Worm (Caenorhabditis elegans) whole organism, L1 larva: Measurements from ENCODE around the gene gpx-2.
A peak's percentile ranks its signal among the peaks of the same experiment; 100 is the strongest.

Experiments used
- C04F5.9 ChIP-seq: sonication (generic microtip); optimal IDR thresholded peaks from 2 replicates; lab custom pipeline; 2016; ENCODE audit warnings: missing genetic modification characterization, missing compliant biosample characterization
- Y116A8C.19 ChIP-seq: sonication (generic microtip); optimal IDR thresholded peaks from 2 replicates; lab custom pipeline; 2016; ENCODE audit warnings: missing compliant biosample characterization, missing genetic modification characterization, borderline replicate concordance
- aha-1 ChIP-seq: fragments of 150-350 bp; optimal IDR thresholded peaks from 2 replicates; lab custom pipeline; 2014; ENCODE audit warnings: missing biosample characterization, missing genetic modification characterization
- alr-1 ChIP-seq: fragments of 200-800 bp; sonication (Bioruptor generic); optimal IDR thresholded peaks from 2 replicates; lab custom pipeline; 2018; ENCODE audit warnings: borderline replicate concordance, mild to moderate bottlenecking, missing genetic modification characterization, missing compliant biosample characterization
- blmp-1 ChIP-seq: fragments of 150-350 bp; optimal IDR thresholded peaks from 2 replicates; lab custom pipeline; 2014; ENCODE audit warnings: missing biosample characterization, missing genetic modification characterization
- ceh-63 ChIP-seq: fragments of 200-800 bp; sonication (Bioruptor generic); optimal IDR thresholded peaks from 2 replicates; lab custom pipeline; 2018; ENCODE audit warnings: mild to moderate bottlenecking, missing genetic modification characterization, missing compliant biosample characterization
- ceh-8 ChIP-seq: fragments of 200-800 bp; sonication (Bioruptor generic); optimal IDR thresholded peaks from 2 replicates; lab custom pipeline; 2018; ENCODE audit warnings: mild to moderate bottlenecking, missing genetic modification characterization, moderate library complexity, missing compliant biosample characterization
- ceh-82 ChIP-seq, 3 experiments: fragments of 150-350 bp in 1 of 3; sonication (generic microtip) in 2 of 3; optimal IDR thresholded peaks; 2 replicates each; lab custom pipeline; 2014 to 2017; ENCODE audit warnings: missing biosample characterization in 3 of 3, missing genetic modification characterization in 3 of 3
- ceh-90 ChIP-seq: sonication (generic microtip); optimal IDR thresholded peaks from 2 replicates; lab custom pipeline; 2016; ENCODE audit warnings: missing genetic modification characterization, missing compliant biosample characterization
- dpl-1 ChIP-seq, 3 experiments: fragments of 150-350 bp in 2 of 3; sonication (generic microtip) in 1 of 3; optimal IDR thresholded peaks; 2 replicates each; lab custom pipeline; 2014 to 2017; ENCODE audit warnings: missing biosample characterization in 3 of 3, missing genetic modification characterization in 3 of 3, missing genetic modification reagents in 3 of 3
- dsc-1 ChIP-seq: sonication (generic microtip); optimal IDR thresholded peaks from 2 replicates; lab custom pipeline; 2016; ENCODE audit warnings: mild to moderate bottlenecking, missing genetic modification characterization, missing compliant biosample characterization
- efl-1 ChIP-seq, 4 experiments: fragments of 150-350 bp; optimal IDR thresholded peaks in 3 of 4; peaks in 1 of 4; 1 replicate in 1 of 4; 2 replicates in 3 of 4; lab custom pipeline; 2014; ENCODE audit warnings: missing biosample characterization in 2 of 4, missing genetic modification characterization in 2 of 4, missing genetic modification reagents in 2 of 4
- efl-3 ChIP-seq: fragments of 200-800 bp; sonication (Bioruptor generic); optimal IDR thresholded peaks from 2 replicates; lab custom pipeline; 2018; ENCODE audit warnings: mild to moderate bottlenecking, missing genetic modification characterization, missing compliant biosample characterization
- egl-13 ChIP-seq: sonication (generic microtip); optimal IDR thresholded peaks from 2 replicates; lab custom pipeline; 2016; ENCODE audit warnings: missing genotype, missing genetic modification reagents, missing genetic modification characterization, missing compliant biosample characterization
- elt-2 ChIP-seq: sonication (generic microtip); optimal IDR thresholded peaks from 2 replicates; lab custom pipeline; 2016; ENCODE audit warnings: missing genetic modification characterization, mild to moderate bottlenecking, inconsistent platforms, missing compliant biosample characterization, missing genetic modification reagents
- elt-3 ChIP-seq, 6 experiments: fragments of 150-350 bp in 1 of 6; sonication (generic microtip); optimal IDR thresholded peaks; 2 replicates each; lab custom pipeline; 2017 to 2018; ENCODE audit warnings: missing biosample characterization in 6 of 6, missing genetic modification characterization in 6 of 6, inconsistent platforms in 1 of 6
- fkh-10 ChIP-seq: sonication (generic microtip); optimal IDR thresholded peaks from 2 replicates; lab custom pipeline; 2017; ENCODE audit warnings: missing biosample characterization, missing genetic modification reagents, missing genetic modification characterization
- fkh-8 ChIP-seq: sonication (generic microtip); optimal IDR thresholded peaks from 2 replicates; lab custom pipeline; 2016; ENCODE audit warnings: mild to moderate bottlenecking, missing genetic modification characterization, missing compliant biosample characterization
- fos-1 ChIP-seq: fragments of 150-350 bp; optimal IDR thresholded peaks from 2 replicates; lab custom pipeline; 2014; ENCODE audit warnings: missing biosample characterization, missing genetic modification characterization
- hlh-17 ChIP-seq: fragments of 200-800 bp; sonication (Bioruptor generic); optimal IDR thresholded peaks from 2 replicates; lab custom pipeline; 2018; ENCODE audit warnings: missing genetic modification characterization, mild to moderate bottlenecking, missing compliant biosample characterization, moderate library complexity, borderline replicate concordance
- irx-1 ChIP-seq: sonication (generic microtip); optimal IDR thresholded peaks from 2 replicates; lab custom pipeline; 2016; ENCODE audit warnings: missing genetic modification characterization, missing compliant biosample characterization
- jun-1 ChIP-seq: fragments of 150-350 bp; optimal IDR thresholded peaks from 2 replicates; lab custom pipeline; 2014; ENCODE audit warnings: missing biosample characterization, missing genetic modification reagents, missing genetic modification characterization
- lin-13 ChIP-seq: fragments of 150-350 bp; optimal IDR thresholded peaks from 2 replicates; lab custom pipeline; 2014; ENCODE audit warnings: missing biosample characterization, missing genetic modification reagents, missing genetic modification characterization
- mdl-1 ChIP-seq, 2 experiments: fragments of 150-350 bp; optimal IDR thresholded peaks; 2 replicates each; lab custom pipeline; 2014 to 2017; ENCODE audit warnings: missing biosample characterization in 2 of 2, missing genetic modification characterization in 2 of 2, inconsistent platforms in 1 of 2
- nhr-20 ChIP-seq: sonication (generic microtip); optimal IDR thresholded peaks from 2 replicates; lab custom pipeline; 2016; ENCODE audit warnings: mild to moderate bottlenecking, missing genetic modification characterization, missing compliant biosample characterization
- nhr-237 ChIP-seq: fragments of 150-350 bp; optimal IDR thresholded peaks from 2 replicates; lab custom pipeline; 2014; ENCODE audit warnings: missing biosample characterization, missing genetic modification characterization
- nhr-28 ChIP-seq: fragments of 150-350 bp; optimal IDR thresholded peaks from 2 replicates; lab custom pipeline; 2014; ENCODE audit warnings: missing biosample characterization, missing genetic modification characterization
- nhr-47 ChIP-seq: sonication (generic microtip); optimal IDR thresholded peaks from 2 replicates; lab custom pipeline; 2016; ENCODE audit warnings: mild to moderate bottlenecking, missing genetic modification characterization, moderate library complexity, missing compliant biosample characterization
- nhr-76 ChIP-seq: sonication (generic microtip); optimal IDR thresholded peaks from 2 replicates; lab custom pipeline; 2017; ENCODE audit warnings: missing biosample characterization, missing genetic modification characterization
- nhr-77 ChIP-seq: fragments of 150-350 bp; optimal IDR thresholded peaks from 2 replicates; lab custom pipeline; 2014; ENCODE audit warnings: missing biosample characterization, missing genetic modification characterization
- nhr-85 ChIP-seq: sonication (generic microtip); peaks from one replicate; lab custom pipeline; 2016; ENCODE audit warnings: missing genetic modification characterization, inconsistent platforms, missing compliant biosample characterization
- nhr-90 ChIP-seq: sonication (generic microtip); optimal IDR thresholded peaks from 2 replicates; lab custom pipeline; 2016; ENCODE audit warnings: mild to moderate bottlenecking, missing genetic modification characterization, missing compliant biosample characterization; ENCODE audit not compliant: poor library complexity
- skn-1 ChIP-seq: fragments of 150-350 bp; optimal IDR thresholded peaks from 2 replicates; lab custom pipeline; 2014; ENCODE audit warnings: missing biosample characterization, missing genetic modification characterization
- snpc-4 ChIP-seq: fragments of 150-350 bp; optimal IDR thresholded peaks from 2 replicates; lab custom pipeline; 2014; ENCODE audit warnings: missing biosample characterization, missing genetic modification characterization
- snu-23 ChIP-seq: sonication (generic microtip); optimal IDR thresholded peaks from 2 replicates; lab custom pipeline; 2016; ENCODE audit warnings: missing genetic modification characterization, missing compliant biosample characterization
- sptf-1 ChIP-seq: fragments of 150-350 bp; optimal IDR thresholded peaks from 2 replicates; lab custom pipeline; 2014; ENCODE audit warnings: missing biosample characterization, missing genetic modification characterization
- sup-37 ChIP-seq: fragments of 200-800 bp; sonication (Bioruptor generic); optimal IDR thresholded peaks from 2 replicates; lab custom pipeline; 2018; ENCODE audit warnings: mild to moderate bottlenecking, missing genetic modification characterization, missing compliant biosample characterization
- tbx-2 ChIP-seq: sonication (generic microtip); optimal IDR thresholded peaks from 2 replicates; lab custom pipeline; 2016; ENCODE audit warnings: missing genetic modification characterization, missing compliant biosample characterization
- unc-86 ChIP-seq: sonication (generic microtip); optimal IDR thresholded peaks from 2 replicates; lab custom pipeline; 2016; ENCODE audit warnings: missing genetic modification characterization, missing compliant biosample characterization
- unc-98 ChIP-seq: fragments of 200-800 bp; sonication (Bioruptor generic); IDR thresholded peaks from 2 replicates; pipeline ENCODE4 v1.3.6; 2022; ENCODE audit warnings: missing genetic modification characterization, missing compliant biosample characterization
- xbp-1 ChIP-seq: sonication (generic microtip); optimal IDR thresholded peaks from 2 replicates; lab custom pipeline; 2016; ENCODE audit warnings: missing genetic modification characterization, missing compliant biosample characterization
- zip-4 ChIP-seq: fragments of 200-800 bp; sonication (Bioruptor generic); optimal IDR thresholded peaks from 2 replicates; lab custom pipeline; 2018; ENCODE audit warnings: mild to moderate bottlenecking, missing genetic modification characterization, moderate library complexity, missing compliant biosample characterization
- ztf-4 ChIP-seq: fragments of 150-350 bp; optimal IDR thresholded peaks from 2 replicates; lab custom pipeline; 2014; ENCODE audit warnings: missing biosample characterization, missing genetic modification characterization

gpx-2 gene

DNA sequence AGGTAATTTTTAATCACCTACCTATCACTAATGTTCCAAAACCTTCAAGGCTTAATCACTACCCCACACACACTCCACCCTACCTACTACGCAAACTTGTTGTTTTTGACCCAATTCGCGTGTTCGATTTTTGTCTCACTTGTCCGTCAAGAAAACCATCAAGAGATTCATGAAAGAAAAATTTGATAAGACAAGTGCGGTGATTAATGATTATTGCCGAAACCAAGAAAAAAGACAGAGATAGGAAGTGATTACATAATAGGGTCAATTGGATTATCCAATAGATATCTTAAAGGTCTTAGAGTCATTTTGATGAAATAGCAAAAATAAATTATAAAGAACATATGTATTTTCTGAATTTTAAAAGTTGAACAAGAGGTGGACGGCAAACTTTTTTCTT is 22.3 kb upstream of the gpx-2 start:
- TF ChIP-seq elt-3 (tag; optimal IDR thresholded peaks at IDR 0.05; lab: Kevin White, UChicago) (peak in 1 of 6 experiments; percentile 35), ceh-63 (GFP tag; lab: Kevin White, UChicago) (no peak), blmp-1 (tag; lab: Kevin White, UChicago) (peak; percentile 86), Y116A8C.19 (tag; lab: Kevin White, UChicago) (no peak), hlh-17 (GFP tag; lab: Kevin White, UChicago) (no peak)

DNA sequence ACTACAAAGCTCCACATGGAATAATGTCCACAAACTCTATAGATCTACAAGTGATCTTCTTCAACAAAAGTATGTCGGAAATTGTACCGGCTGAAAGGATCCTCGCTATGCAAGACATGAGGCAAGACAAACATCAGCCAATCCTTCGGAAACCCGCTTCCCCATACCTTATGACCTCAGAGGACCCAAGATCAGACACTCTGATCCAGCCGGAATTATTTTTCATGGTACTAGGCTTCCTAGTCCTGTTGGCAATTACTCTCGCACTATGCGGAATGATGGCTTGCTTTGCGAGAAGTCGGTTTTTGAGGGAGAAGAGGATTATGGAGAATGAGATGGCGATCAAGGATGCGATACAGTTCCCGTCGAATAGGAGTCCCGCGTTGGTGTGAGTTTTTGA is 16.7 kb upstream of the gpx-2 start:
- TF ChIP-seq efl-1 (optimal IDR thresholded peaks at IDR 0.05; lab: Kevin White, UChicago), result no peak
- TF ChIP-seq efl-1 (GFP tag; optimal IDR thresholded peaks at IDR 0.05 in 1 of 2; lab: Kevin White, UChicago), result peak in 1 of 2 experiments; percentile 76
- TF ChIP-seq egl-13 (tag; lab: Kevin White, UChicago), result no peak

DNA sequence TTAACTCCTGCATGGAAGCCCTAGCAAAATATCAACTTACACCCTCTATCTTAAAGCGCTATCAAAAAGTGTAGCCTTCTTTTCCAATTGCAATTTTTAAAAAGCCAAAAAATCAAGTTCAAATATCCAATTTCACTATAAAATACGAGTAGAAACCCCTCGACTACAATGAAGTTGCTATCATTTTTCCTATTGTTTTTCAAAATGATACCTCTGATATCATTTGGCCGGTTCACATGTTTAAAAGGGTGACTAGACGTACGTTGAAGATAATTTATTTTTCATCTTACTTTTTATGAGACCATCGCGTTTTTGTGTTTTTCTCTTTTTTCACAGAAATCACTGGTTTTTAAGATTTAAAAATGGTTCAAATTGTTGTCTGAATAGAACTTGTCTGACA is 15.1 kb upstream of the gpx-2 start, which contains the start of gene R05H10.1:
TSS of gene R05H10.1 (plus strand) at position 334 of the 400 bp plus-strand sequence.
- TF ChIP-seq ceh-90 (tag; lab: Kevin White, UChicago) (no peak), unc-98 (GFP tag; lab: Robert Waterston, UW) (no peak), dpl-1 (GFP tag; optimal IDR thresholded peaks at IDR 0.05; lab: Kevin White, UChicago) (no peak), nhr-85 (no peak), nhr-20 (tag; lab: Kevin White, UChicago) (peak; percentile 79), skn-1 (tag; lab: Kevin White, UChicago) (no peak), C04F5.9 (tag; lab: Kevin White, UChicago) (no peak), unc-86 (tag; lab: Kevin White, UChicago) (no peak), tbx-2 (tag; lab: Kevin White, UChicago) (no peak), ceh-8 (GFP tag; lab: Kevin White, UChicago) (no peak), ceh-82 (tag; optimal IDR thresholded peaks at IDR 0.05; lab: Kevin White, UChicago) (no peak), elt-3 (tag; optimal IDR thresholded peaks at IDR 0.05; lab: Kevin White, UChicago) (peak in 2 of 6 experiments; percentile 2 to 33)
- TF ChIP-seq, all 84 proteins: peak for 2

DNA sequence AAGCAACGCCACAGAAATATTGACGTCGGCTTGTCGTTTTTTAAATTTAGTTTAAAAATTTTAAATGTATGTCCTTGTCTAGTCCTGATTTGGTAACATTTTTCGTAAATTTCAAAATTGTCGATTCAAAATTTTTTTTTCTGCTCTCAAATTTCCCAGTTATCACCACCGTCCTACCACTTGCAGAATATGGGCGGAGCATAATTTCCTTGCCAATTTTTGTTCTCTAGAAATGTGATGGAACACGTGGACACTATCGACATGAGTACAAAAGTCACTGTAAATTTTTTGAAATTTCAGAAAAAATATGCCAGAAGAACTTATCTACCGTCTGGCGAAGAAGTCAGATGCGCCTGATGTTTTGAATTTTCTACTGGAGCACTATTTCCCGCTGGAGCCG is 11.3 kb upstream of the gpx-2 start, which contains the start of gene R05H10.7:
TSS of gene R05H10.7 (plus strand) at position 301 of the 400 bp plus-strand sequence.
- TF ChIP-seq nhr-237 (tag; lab: Kevin White, UChicago) (no peak), xbp-1 (tag; lab: Kevin White, UChicago) (no peak), lin-13 (GFP tag; lab: Kevin White, UChicago) (no peak), ceh-90 (tag; lab: Kevin White, UChicago) (no peak), nhr-85 (peak; percentile 23), nhr-28 (tag; lab: Kevin White, UChicago) (no peak)

DNA sequence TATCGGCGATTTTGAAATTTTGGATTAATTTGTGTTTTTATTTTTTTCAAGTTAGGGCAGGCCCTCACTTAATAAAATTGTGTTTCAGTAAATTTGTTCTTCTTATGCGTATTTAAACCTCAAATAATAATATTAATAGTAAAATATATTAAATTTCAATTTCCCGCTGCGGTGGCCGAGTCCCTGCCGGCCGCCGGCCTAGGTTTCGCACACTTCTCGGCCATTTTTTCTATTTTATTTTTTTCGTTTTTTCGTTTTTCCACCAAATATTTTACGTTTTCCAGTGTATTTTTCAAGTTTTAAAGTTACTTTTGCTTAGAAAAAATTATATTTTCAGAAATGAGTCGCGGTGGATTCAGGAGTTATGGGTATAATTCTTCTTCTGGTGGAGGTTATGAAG is 9.6 kb upstream of the gpx-2 start, which contains the start of gene rbm-28:
TSS of gene rbm-28 (plus strand) at position 338 of the 400 bp plus-strand sequence.
- TF ChIP-seq efl-3 (GFP tag; lab: Kevin White, UChicago), result no peak
- TF ChIP-seq sptf-1 (tag; lab: Kevin White, UChicago), result no peak
- no peak for TF ChIP-seq fkh-10
- TF ChIP-seq ceh-8 (GFP tag; lab: Kevin White, UChicago), result no peak
- peak; percentile 57 for TF ChIP-seq nhr-90 (tag; lab: Kevin White, UChicago)
- no peak for TF ChIP-seq nhr-76 (tag; lab: Kevin White, UChicago)
- no peak for TF ChIP-seq mdl-1 (tag; optimal IDR thresholded peaks at IDR 0.05; lab: Kevin White, UChicago)
- TF ChIP-seq unc-98 (GFP tag; lab: Robert Waterston, UW), result 0 out of 2 replicates have a peak, but pooled peaks have one; percentile 15
- no peak for TF ChIP-seq zip-4 (GFP tag; lab: Kevin White, UChicago)
- TF ChIP-seq irx-1 (tag; lab: Kevin White, UChicago), result peak; percentile 47
- TF ChIP-seq elt-2, result no peak
- peak; percentile 53 for TF ChIP-seq blmp-1 (tag; lab: Kevin White, UChicago)
- peak; percentile 37 for TF ChIP-seq snpc-4 (tag; lab: Kevin White, UChicago)
- no peak for TF ChIP-seq sup-37 (GFP tag; lab: Kevin White, UChicago)
- no peak for TF ChIP-seq alr-1 (tag; lab: Kevin White, UChicago)
- TF ChIP-seq fkh-8, result peak; percentile 36
- TF ChIP-seq nhr-77 (tag; lab: Kevin White, UChicago), result no peak
- TF ChIP-seq fos-1 (tag; lab: Kevin White, UChicago), result no peak
- peak; percentile 82 for TF ChIP-seq ceh-90 (tag; lab: Kevin White, UChicago)
- TF ChIP-seq dsc-1, result peak; percentile 14
- TF ChIP-seq snu-23 (GFP tag; lab: Kevin White, UChicago), result peak; percentile 37
- TF ChIP-seq aha-1 (tag; lab: Kevin White, UChicago), result no peak
- TF ChIP-seq tbx-2 (tag; lab: Kevin White, UChicago), result peak; percentile 48
- TF ChIP-seq ztf-4 (tag; lab: Kevin White, UChicago), result no peak
- TF ChIP-seq xbp-1 (tag; lab: Kevin White, UChicago), result peak; percentile 34
- TF ChIP-seq jun-1 (tag; lab: Kevin White, UChicago), result no peak
- peak; percentile 52 for TF ChIP-seq nhr-47 (tag; lab: Kevin White, UChicago)
